Worm (Caenorhabditis elegans): Measurements from ENCODE around the gene wrt-2.
A peak's percentile ranks its signal among the peaks of the same experiment; 100 is the strongest.

wrt-2 gene

ce11 chrX:3089894-3090414, 4.2 kb downstream of the wrt-2 start (continued):
- TF ChIP-seq lir-1 (GFP tag; conservative IDR thresholded peaks at IDR 0.05) (no peak), F52B5.7 (tag; optimal IDR thresholded peaks at IDR 0.05) (no peak), efl-1 (GFP tag; optimal IDR thresholded peaks at IDR 0.05) (no peak), nhr-90 (tag; optimal IDR thresholded peaks at IDR 0.05) (no peak), ceh-27 (GFP tag; optimal IDR thresholded peaks at IDR 0.05) (no peak), die-1 (tag; optimal IDR thresholded peaks at IDR 0.05) (peak; percentile 32), sptf-2 (GFP tag; optimal IDR thresholded peaks at IDR 0.05) (no peak), lsl-1 (GFP tag; optimal IDR thresholded peaks at IDR 0.05) (no peak), nfya-1 (tag; optimal IDR thresholded peaks at IDR 0.05; ENCODE audit: borderline replicate concordance, insufficient read depth) (no peak), Y95B8A.8 (GFP tag; IDR thresholded peaks at IDR 0.05) (no peak), F57C9.4 (tag; optimal IDR thresholded peaks at IDR 0.05) (no peak), cebp-1 (GFP tag; IDR thresholded peaks at IDR 0.05) (0 out of 2 replicates have a peak, but pooled peaks have one; percentile 12), cebp-1 (tag; optimal IDR thresholded peaks at IDR 0.05) (peak; percentile 52), Y53G8AR.9 (GFP tag; conservative IDR thresholded peaks at IDR 0.05) (0 out of 2 replicates have a peak, but pooled peaks have one; percentile 24), somi-1 (GFP tag; optimal IDR thresholded peaks at IDR 0.05) (peak; percentile 21), lin-40 (tag; optimal IDR thresholded peaks at IDR 0.05) (peak; percentile 32), athp-1 (tag; optimal IDR thresholded peaks at IDR 0.05) (no peak), ccch-3 (GFP tag; optimal IDR thresholded peaks at IDR 0.05) (no peak), nhr-27 (tag; optimal IDR thresholded peaks at IDR 0.05) (no peak), tbx-9 (tag; optimal IDR thresholded peaks at IDR 0.05; ENCODE audit: borderline replicate concordance) (no peak), ceh-40 (GFP tag; IDR thresholded peaks at IDR 0.05) (no peak), B0019.2 (GFP tag; conservative IDR thresholded peaks at IDR 0.05) (no peak), ZK185.1 (tag; optimal IDR thresholded peaks at IDR 0.05; ENCODE audit: poor library complexity, severe bottlenecking) (peak; percentile 19), aptf-2 (GFP tag; conservative IDR thresholded peaks at IDR 0.05) (no peak)

- TF ChIP-seq efl-1 (GFP tag; optimal IDR thresholded peaks at IDR 0.05), result peak; percentile 31
- TF ChIP-seq ama-1 (optimal IDR thresholded peaks at IDR 0.05), result no peak
- no peak for TF ChIP-seq ama-1 (GFP tag; optimal IDR thresholded peaks at IDR 0.05)
These were observed 4.7 kb downstream of the wrt-2 start, which contains the start of gene pccb-1 for ce11 chrX:3089423-3089822. Gene pccb-1 (plus strand): TSS chrX:3089549.

ce11 chrX:3087647-3088046, 6.5 kb downstream of the wrt-2 start:
- TF ChIP-seq cebp-1 (GFP tag; IDR thresholded peaks at IDR 0.05), result peak; percentile 69; the same call in 1 of the 2 replicates
- peak; percentile 91 for TF ChIP-seq cebp-1 (tag; optimal IDR thresholded peaks at IDR 0.05)
- no peak for TF ChIP-seq C06A6.2 (GFP tag; conservative IDR thresholded peaks at IDR 0.05)

- TF ChIP-seq fkh-3 (tag; optimal IDR thresholded peaks at IDR 0.05), result no peak
- TF ChIP-seq F10E7.11 (tag; optimal IDR thresholded peaks at IDR 0.05), result no peak
- TF ChIP-seq F23B12.7 (tag; optimal IDR thresholded peaks at IDR 0.05; ENCODE audit: insufficient read depth), result no peak
- TF ChIP-seq ceh-91 (GFP tag; IDR thresholded peaks at IDR 0.05), result no peak
- no peak for TF ChIP-seq unc-62 (GFP tag; optimal IDR thresholded peaks at IDR 0.05)
- no peak for TF ChIP-seq ceh-58 (GFP tag; IDR thresholded peaks at IDR 0.05)
- TF ChIP-seq lsl-1 (GFP tag; optimal IDR thresholded peaks at IDR 0.05), result no peak
- no peak for TF ChIP-seq F57A8.1 (GFP tag; optimal IDR thresholded peaks at IDR 0.05)
- no peak for TF ChIP-seq Y56A3A.18 (GFP tag; IDR thresholded peaks at IDR 0.05)
- TF ChIP-seq F49E8.2 (tag; optimal IDR thresholded peaks at IDR 0.05; ENCODE audit: insufficient read depth), result no peak
- no peak for TF ChIP-seq egl-18 (GFP tag; IDR thresholded peaks at IDR 0.05)
- no peak for TF ChIP-seq hrde-1 (tag; optimal IDR thresholded peaks at IDR 0.05; ENCODE audit: borderline replicate concordance)
- no peak for TF ChIP-seq ekl-4 (GFP tag; IDR thresholded peaks at IDR 0.05)
- TF ChIP-seq nhr-120 (GFP tag; IDR thresholded peaks at IDR 0.05), result no peak
- no peak for TF ChIP-seq K11D2.4 (GFP tag; IDR thresholded peaks at IDR 0.05)
- TF ChIP-seq repo-1 (tag; optimal IDR thresholded peaks at IDR 0.05), result no peak
- no peak for TF ChIP-seq Y53F4B.3 (GFP tag; IDR thresholded peaks at IDR 0.05)
- TF ChIP-seq ztf-3 (GFP tag; optimal IDR thresholded peaks at IDR 0.05), result no peak
- no peak for TF ChIP-seq B0261.1 (tag; optimal IDR thresholded peaks at IDR 0.05)
These were observed 6.9 kb downstream of the wrt-2 start, which contains the start of gene F52E4.5 for ce11 chrX:3087245-3087644. Gene F52E4.5 (minus strand): TSS chrX:3087345.
